Fruit fly (Drosophila melanogaster) whole organism, pupa: Measurements from ENCODE around the gene Acp33A.

ENCODE experiments used
- CG10348 ChIP-seq: fragments of 200-800 bp; sonication (Bioruptor generic); IDR thresholded peaks from 2 replicates; pipeline ENCODE4 v1.3.6; 2022; ENCODE audit warnings: missing biosample characterization, missing genetic modification characterization
- CG12605 ChIP-seq: fragments of 200-800 bp; sonication (Bioruptor generic); IDR thresholded peaks from 2 replicates; pipeline ENCODE4 v1.3.6; 2022; ENCODE audit warnings: missing biosample characterization, missing genetic modification characterization
- CG13204 ChIP-seq: fragments of 200-800 bp; sonication (Bioruptor generic); optimal IDR thresholded peaks from 2 replicates; lab custom pipeline; 2018; ENCODE audit warnings: missing biosample characterization, mild to moderate bottlenecking, missing genetic modification characterization, moderate library complexity
- CG14655 ChIP-seq: fragments of 200-800 bp; sonication (Bioruptor generic); optimal IDR thresholded peaks from 3 replicates; lab custom pipeline; 2017; ENCODE audit warnings: mild to moderate bottlenecking, missing biosample characterization, missing genetic modification reagents, missing genetic modification characterization
- CG15710 ChIP-seq: fragments of 200-800 bp; sonication (Bioruptor generic); optimal IDR thresholded peaks from 2 replicates; lab custom pipeline; 2018; ENCODE audit warnings: missing biosample characterization, mild to moderate bottlenecking, missing genetic modification characterization, moderate library complexity
- CG17806 ChIP-seq: fragments of 200-800 bp; sonication (Bioruptor generic); optimal IDR thresholded peaks from 2 replicates; lab custom pipeline; 2018; ENCODE audit warnings: missing biosample characterization, mild to moderate bottlenecking, missing genetic modification characterization, moderate library complexity
- CG32121 ChIP-seq: fragments of 200-800 bp; sonication (Bioruptor generic); IDR thresholded peaks from 2 replicates; pipeline ENCODE4 v1.3.6; 2022; ENCODE audit warnings: missing biosample characterization, missing genetic modification characterization
- CG34367 ChIP-seq: fragments of 200-800 bp; sonication (Bioruptor generic); optimal IDR thresholded peaks from 2 replicates; lab custom pipeline; 2018; ENCODE audit warnings: missing biosample characterization, mild to moderate bottlenecking, missing genetic modification characterization
- CG4496 ChIP-seq: fragments of 200-800 bp; sonication (Bioruptor generic); IDR thresholded peaks from 3 replicates; pipeline ENCODE4 v1.3.6; 2022; ENCODE audit warnings: missing biosample characterization, missing genetic modification characterization
- CG8159 ChIP-seq: fragments of 200-800 bp; sonication (Bioruptor generic); optimal IDR thresholded peaks from 3 replicates; lab custom pipeline; 2018; ENCODE audit warnings: missing biosample characterization, mild to moderate bottlenecking, missing genetic modification characterization, moderate library complexity
- CG8301 ChIP-seq: fragments of 200-800 bp; sonication (Bioruptor generic); optimal IDR thresholded peaks from 2 replicates; lab custom pipeline; 2018; ENCODE audit warnings: missing biosample characterization, mild to moderate bottlenecking, missing genetic modification characterization
- CG9948 ChIP-seq: fragments of 200-800 bp; sonication (Bioruptor generic); optimal IDR thresholded peaks from 2 replicates; lab custom pipeline; 2018; ENCODE audit warnings: missing biosample characterization, mild to moderate bottlenecking, missing genetic modification characterization, moderate library complexity
- D1 ChIP-seq: fragments of 200-800 bp; sonication (Bioruptor generic); optimal IDR thresholded peaks from 2 replicates; lab custom pipeline; 2018; ENCODE audit warnings: missing biosample characterization, mild to moderate bottlenecking, missing genetic modification characterization, moderate library complexity
- EcR ChIP-seq: fragments of 200-800 bp; sonication (Bioruptor generic); optimal IDR thresholded peaks from 3 replicates; lab custom pipeline; 2019; ENCODE audit warnings: missing biosample characterization, missing genetic modification characterization, mild to moderate bottlenecking, moderate library complexity, missing genetic modification reagents
- Ets98B ChIP-seq: fragments of 200-800 bp; sonication (Bioruptor generic); IDR thresholded peaks from 2 replicates; pipeline ENCODE4 v1.3.6; 2022; ENCODE audit warnings: missing biosample characterization, missing genetic modification characterization
- Pif1A ChIP-seq: fragments of 200-800 bp; sonication (Bioruptor generic); optimal IDR thresholded peaks from 3 replicates; lab custom pipeline; 2016; ENCODE audit warnings: missing biosample characterization, missing genetic modification characterization
- Pif1B ChIP-seq: fragments of 200-800 bp; sonication (Bioruptor generic); optimal IDR thresholded peaks from 3 replicates; lab custom pipeline; 2016; ENCODE audit warnings: missing biosample characterization, missing genetic modification characterization
- Snoo ChIP-seq: fragments of 200-800 bp; sonication (Bioruptor generic); optimal IDR thresholded peaks from 3 replicates; lab custom pipeline; 2017; ENCODE audit warnings: missing biosample characterization, mild to moderate bottlenecking, missing genetic modification characterization, inconsistent platforms
- fd96Ca ChIP-seq: fragments of 200-800 bp; sonication (Bioruptor generic); IDR thresholded peaks from 3 replicates; pipeline ENCODE4 v1.3.6; 2022; ENCODE audit warnings: missing biosample characterization, missing genetic modification characterization
- gl ChIP-seq: fragments of 200-800 bp; sonication (Bioruptor generic); optimal IDR thresholded peaks from 2 replicates; lab custom pipeline; 2018; ENCODE audit warnings: missing biosample characterization, mild to moderate bottlenecking, missing genetic modification characterization
- rn ChIP-seq: fragments of 200-800 bp; sonication (Bioruptor generic); IDR thresholded peaks from 2 replicates; pipeline ENCODE4 v1.3.6; 2022; ENCODE audit warnings: missing biosample characterization, missing genetic modification characterization

Acp33A gene

dm6 chr2L:11591578-11591977 lies at the start of gene Acp33A:
Gene Acp33A (minus strand): TSS chr2L:11591678.
- TF ChIP-seq fd96Ca (GFP tag; lab: Robert Waterston, UW) (no peak), rn (GFP tag; lab: Robert Waterston, UW) (no peak), Snoo (tag; lab: Kevin White, UChicago) (no peak), CG14655 (GFP tag; lab: Kevin White, UChicago) (no peak), CG4496 (GFP tag; lab: Robert Waterston, UW) (no peak), CG8301 (tag; lab: Kevin White, UChicago) (no peak), Ets98B (GFP tag; lab: Robert Waterston, UW) (no peak), CG17806 (tag; lab: Kevin White, UChicago) (no peak), CG8159 (tag; lab: Kevin White, UChicago) (no peak)
- TF ChIP-seq, all 21 proteins: peak for 0

dm6 chr2L:11628292-11628691 lies 36.8 kb upstream of the Acp33A start:
- TF ChIP-seq gl (tag; lab: Kevin White, UChicago) (no peak), CG4496 (GFP tag; lab: Robert Waterston, UW) (no peak), CG15710 (tag; lab: Kevin White, UChicago) (no peak), CG14655 (GFP tag; lab: Kevin White, UChicago) (no peak), D1 (no peak), Snoo (tag; lab: Kevin White, UChicago) (no peak), CG34367 (no peak), CG8301 (tag; lab: Kevin White, UChicago) (no peak), CG13204 (GFP tag; lab: Kevin White, UChicago) (no peak), Pif1A (no peak)
- TF ChIP-seq, all 21 proteins: peak for 0

- no peak for TF ChIP-seq CG4496 (GFP tag; lab: Robert Waterston, UW)
- no peak for TF ChIP-seq Pif1B (GFP tag; lab: Kevin White, UChicago)
- TF ChIP-seq CG13204 (GFP tag; lab: Kevin White, UChicago) = no peak
- TF ChIP-seq CG17806 (tag; lab: Kevin White, UChicago) = no peak
- no peak for TF ChIP-seq EcR
- TF ChIP-seq fd96Ca (GFP tag; lab: Robert Waterston, UW) = no peak
- no peak for TF ChIP-seq rn (GFP tag; lab: Robert Waterston, UW)
- TF ChIP-seq CG8301 (tag; lab: Kevin White, UChicago) = no peak
- no peak for TF ChIP-seq CG32121 (GFP tag; lab: Robert Waterston, UW)
- TF ChIP-seq CG8159 (tag; lab: Kevin White, UChicago) = no peak
- TF ChIP-seq Pif1A = no peak
- TF ChIP-seq Ets98B (GFP tag; lab: Robert Waterston, UW) = no peak
- no peak for TF ChIP-seq CG12605
- no peak for TF ChIP-seq CG14655 (GFP tag; lab: Kevin White, UChicago)
- no peak for TF ChIP-seq CG15710 (tag; lab: Kevin White, UChicago)
- TF ChIP-seq CG34367 = no peak
- TF ChIP-seq D1 = no peak
- TF ChIP-seq gl (tag; lab: Kevin White, UChicago) = no peak
- TF ChIP-seq CG9948 (tag; lab: Kevin White, UChicago) = no peak
- no peak for TF ChIP-seq CG10348 (GFP tag; lab: Robert Waterston, UW)
Observed at dm6 chr2L:11624190-11624589, 32.7 kb upstream of the Acp33A start.

- no peak for TF ChIP-seq gl (tag; lab: Kevin White, UChicago)
- no peak for TF ChIP-seq CG15710 (tag; lab: Kevin White, UChicago)
- TF ChIP-seq CG9948 (tag; lab: Kevin White, UChicago) = no peak
- no peak for TF ChIP-seq Pif1A
- TF ChIP-seq CG8301 (tag; lab: Kevin White, UChicago) = no peak
- TF ChIP-seq CG4496 (GFP tag; lab: Robert Waterston, UW) = no peak
Observed at dm6 chr2L:11611672-11612071, 20.2 kb upstream of the Acp33A start, which contains the start of gene spag4. Gene spag4 (minus strand): TSS chr2L:11611772.

dm6 chr2L:11589064-11589463 lies 2.4 kb downstream of the Acp33A start:
- TF ChIP-seq CG8301 (tag; lab: Kevin White, UChicago) (no peak), gl (tag; lab: Kevin White, UChicago) (no peak), CG17806 (tag; lab: Kevin White, UChicago) (no peak), Snoo (tag; lab: Kevin White, UChicago) (no peak), Pif1A (no peak), CG32121 (GFP tag; lab: Robert Waterston, UW) (no peak), CG14655 (GFP tag; lab: Kevin White, UChicago) (no peak), D1 (no peak)

- no peak for TF ChIP-seq EcR
- TF ChIP-seq CG8301 (tag; lab: Kevin White, UChicago) = no peak
- no peak for TF ChIP-seq rn (GFP tag; lab: Robert Waterston, UW)
- no peak for TF ChIP-seq CG13204 (GFP tag; lab: Kevin White, UChicago)
Observed at dm6 chr2L:11586733-11587132, 4.7 kb downstream of the Acp33A start, which contains the start of gene Mst33A. Gene Mst33A (minus strand): TSS chr2L:11586833.

dm6 chr2L:11581617-11582254 lies 9.7 kb downstream of the Acp33A start, which contains the start of gene kek2:
Gene kek2 (plus strand): TSS chr2L:11581937.
- no peak for TF ChIP-seq CG8159 (tag; lab: Kevin White, UChicago)
- no peak for TF ChIP-seq fd96Ca (GFP tag; lab: Robert Waterston, UW)
- TF ChIP-seq Snoo (tag; lab: Kevin White, UChicago) = no peak
- no peak for TF ChIP-seq gl (tag; lab: Kevin White, UChicago)
- TF ChIP-seq EcR = no peak
- TF ChIP-seq CG10348 (GFP tag; lab: Robert Waterston, UW) = no peak
- TF ChIP-seq CG14655 (GFP tag; lab: Kevin White, UChicago) = no peak
- no peak for TF ChIP-seq CG13204 (GFP tag; lab: Kevin White, UChicago)
- no peak for TF ChIP-seq rn (GFP tag; lab: Robert Waterston, UW)
